Worm (Caenorhabditis elegans) whole organism, L3 larva: Measurements from ENCODE around the gene C14A11.6.

Experiments used
- aly-2 ChIP-seq: fragments of 150-350 bp; optimal IDR thresholded peaks from 2 replicates; lab custom pipeline; 2014; ENCODE audit warnings: missing biosample characterization, missing genetic modification characterization
- ama-1 ChIP-seq: fragments of 150-350 bp; optimal IDR thresholded peaks from 2 replicates; lab custom pipeline; 2018
- ceh-28 ChIP-seq: fragments of 150-350 bp; optimal IDR thresholded peaks from 2 replicates; lab custom pipeline; 2014; ENCODE audit warnings: missing biosample characterization, missing genetic modification reagents, missing genetic modification characterization
- elt-2 ChIP-seq: sonication (generic microtip); optimal IDR thresholded peaks from 2 replicates; lab custom pipeline; 2016; ENCODE audit warnings: missing genetic modification reagents, mild to moderate bottlenecking, missing genetic modification characterization, missing compliant biosample characterization
- eor-1 ChIP-seq, 2 experiments: fragments of 150-350 bp; optimal IDR thresholded peaks; 2 replicates each; lab custom pipeline; 2014 to 2018; ENCODE audit warnings: missing biosample characterization in 2 of 2, missing genetic modification characterization in 2 of 2
- nhr-12 ChIP-seq: fragments of 150-350 bp; optimal IDR thresholded peaks from 2 replicates; lab custom pipeline; 2014; ENCODE audit warnings: missing biosample characterization, missing genetic modification characterization
- pha-4 ChIP-seq: fragments of 150-350 bp; optimal IDR thresholded peaks from 2 replicates; lab custom pipeline; 2014; ENCODE audit warnings: missing biosample characterization, missing genetic modification reagents, missing genetic modification characterization
- tbx-2 ChIP-seq: sonication (generic microtip); optimal IDR thresholded peaks from 2 replicates; lab custom pipeline; 2016; ENCODE audit warnings: mild to moderate bottlenecking, missing genetic modification characterization, missing compliant biosample characterization
- unc-39 ChIP-seq: sonication (generic microtip); optimal IDR thresholded peaks from 4 replicates; lab custom pipeline; 2017; ENCODE audit warnings: missing biosample characterization, missing genetic modification characterization
- ztf-11 ChIP-seq: fragments of 150-350 bp; optimal IDR thresholded peaks from 2 replicates; lab custom pipeline; 2014; ENCODE audit warnings: missing biosample characterization, missing genetic modification characterization

ce11 chrX:2827702-2828182 lies 13.8 kb upstream of the C14A11.6 start, which contains the start of gene ssr-2:
- no peak for TF ChIP-seq tbx-2 (tag; lab: Kevin White, UChicago)
- no peak for TF ChIP-seq unc-39 (tag; lab: Kevin White, UChicago)
- TF ChIP-seq ama-1 (lab: Kevin White, UChicago) = no peak
- no peak for TF ChIP-seq ceh-28 (tag; lab: Kevin White, UChicago)
- no peak for TF ChIP-seq ztf-11 (tag; lab: Kevin White, UChicago)
- TF ChIP-seq eor-1 (tag; optimal IDR thresholded peaks at IDR 0.05; lab: Kevin White, UChicago) = no peak
- no peak for TF ChIP-seq elt-2 (tag; lab: Kevin White, UChicago)
- TF ChIP-seq pha-4 (tag; lab: Kevin White, UChicago) = no peak
- no peak for TF ChIP-seq aly-2 (tag; lab: Kevin White, UChicago)
- no peak for TF ChIP-seq nhr-12 (tag; lab: Kevin White, UChicago)
